Worm (Caenorhabditis elegans) whole organism, early embryonic: ENCODE measurements around the gene T23B5.6.
"Not testable (repeated sequence)": the region's sequence is repeated elsewhere in the genome, so short reads cannot be mapped to it uniquely, and the experiment has no call there.

ENCODE experiments used
- B0310.2 ChIP-seq: sonication (generic microtip); optimal IDR thresholded peaks from 2 replicates; lab custom pipeline; 2016; ENCODE audit warnings: mild to moderate bottlenecking, missing genetic modification characterization, missing compliant biosample characterization
- F13C5.2 ChIP-seq: sonication (generic microtip); optimal IDR thresholded peaks from 2 replicates; lab custom pipeline; 2017; ENCODE audit warnings: mild to moderate bottlenecking, missing genetic modification characterization, inconsistent platforms, missing compliant biosample characterization
- aly-1 ChIP-seq: sonication (generic microtip); optimal IDR thresholded peaks from 2 replicates; lab custom pipeline; 2016; ENCODE audit warnings: missing genetic modification characterization, missing compliant biosample characterization
- ama-1 ChIP-seq: fragments of 150-350 bp; optimal IDR thresholded peaks from 2 replicates; lab custom pipeline; 2014
- ceh-13 ChIP-seq: fragments of 200-800 bp; sonication (Bioruptor generic); optimal IDR thresholded peaks from 2 replicates; lab custom pipeline; 2018; ENCODE audit warnings: mild to moderate bottlenecking, missing genetic modification characterization, missing compliant biosample characterization
- ceh-36 ChIP-seq: sonication (generic microtip); optimal IDR thresholded peaks from 2 replicates; lab custom pipeline; 2016; ENCODE audit warnings: missing genetic modification characterization, inconsistent platforms, missing compliant biosample characterization
- ets-7 ChIP-seq: sonication (generic microtip); optimal IDR thresholded peaks from 2 replicates; lab custom pipeline; 2016; ENCODE audit warnings: missing genotype, missing genetic modification characterization, missing compliant biosample characterization
- flt-1 ChIP-seq: fragments of 200-800 bp; sonication (Bioruptor generic); IDR thresholded peaks from 2 replicates; pipeline ENCODE4 v1.3.6; 2022; ENCODE audit warnings: missing genetic modification characterization, missing compliant biosample characterization
- hmbx-1 ChIP-seq: sonication (generic microtip); optimal IDR thresholded peaks from 2 replicates; lab custom pipeline; 2016; ENCODE audit warnings: mild to moderate bottlenecking, missing genetic modification characterization, missing compliant biosample characterization
- hmg-4 ChIP-seq: fragments of 200-800 bp; sonication (Bioruptor generic); optimal IDR thresholded peaks from 2 replicates; lab custom pipeline; 2018; ENCODE audit warnings: mild to moderate bottlenecking, missing genetic modification characterization, missing compliant biosample characterization
- hnd-1 ChIP-seq: sonication (generic microtip); optimal IDR thresholded peaks from 2 replicates; lab custom pipeline; 2016; ENCODE audit warnings: missing genetic modification characterization, missing compliant biosample characterization
- pes-1 ChIP-seq: fragments of 200-800 bp; sonication (Bioruptor generic); IDR thresholded peaks from 2 replicates; pipeline ENCODE4 v1.3.6; 2022; ENCODE audit warnings: missing genetic modification reagents, missing genetic modification characterization, missing compliant biosample characterization
- scrt-1 ChIP-seq: fragments of 200-800 bp; sonication (Bioruptor generic); IDR thresholded peaks from 2 replicates; pipeline ENCODE4 v1.3.6; 2022; ENCODE audit warnings: missing genetic modification characterization, missing compliant biosample characterization
- sea-1 ChIP-seq: fragments of 200-800 bp; sonication (Bioruptor generic); conservative IDR thresholded peaks from 2 replicates; pipeline ENCODE4 v1.3.6; 2022; ENCODE audit warnings: missing genetic modification characterization, missing compliant biosample characterization
- tbx-11 ChIP-seq: fragments of 200-800 bp; sonication (Bioruptor generic); IDR thresholded peaks from 2 replicates; pipeline ENCODE4 v1.3.6; 2022; ENCODE audit warnings: missing genetic modification characterization, missing compliant biosample characterization
- tbx-37 ChIP-seq: fragments of 200-800 bp; sonication (Bioruptor generic); conservative IDR thresholded peaks from 2 replicates; pipeline ENCODE4 v1.3.6; 2022; ENCODE audit warnings: missing genetic modification reagents, missing genetic modification characterization, missing compliant biosample characterization
- tra-4 ChIP-seq: sonication (generic microtip); optimal IDR thresholded peaks from 2 replicates; lab custom pipeline; 2017; ENCODE audit warnings: missing genetic modification characterization, missing compliant biosample characterization

The T23B5.6 gene

DNA sequence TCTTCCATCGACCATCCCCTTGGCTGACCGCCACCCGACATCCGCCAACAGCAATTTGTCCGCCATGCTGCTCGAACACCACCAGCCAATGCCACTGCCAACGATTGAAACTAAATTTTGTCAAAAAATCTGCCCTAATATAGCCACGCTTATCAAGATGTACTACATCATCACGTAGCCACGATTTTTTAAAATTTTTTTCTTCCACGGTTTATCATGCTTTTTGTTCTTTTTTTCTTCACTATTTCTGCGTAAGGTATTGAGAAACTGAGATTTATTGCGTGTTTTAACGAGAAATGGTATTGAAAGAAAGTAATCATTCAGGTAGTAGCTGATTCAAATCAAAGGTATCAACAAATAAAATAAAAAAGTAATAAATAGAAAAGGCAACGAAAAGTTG, at the start of gene T23B5.6:
Gene T23B5.6 (minus strand): TSS at position 101 of the 400 bp plus-strand sequence.
- not testable (repeated sequence) for TF ChIP-seq F13C5.2; tra-4 (tag; lab: Kevin White, UChicago); ceh-13 (GFP tag; lab: Kevin White, UChicago)

DNA sequence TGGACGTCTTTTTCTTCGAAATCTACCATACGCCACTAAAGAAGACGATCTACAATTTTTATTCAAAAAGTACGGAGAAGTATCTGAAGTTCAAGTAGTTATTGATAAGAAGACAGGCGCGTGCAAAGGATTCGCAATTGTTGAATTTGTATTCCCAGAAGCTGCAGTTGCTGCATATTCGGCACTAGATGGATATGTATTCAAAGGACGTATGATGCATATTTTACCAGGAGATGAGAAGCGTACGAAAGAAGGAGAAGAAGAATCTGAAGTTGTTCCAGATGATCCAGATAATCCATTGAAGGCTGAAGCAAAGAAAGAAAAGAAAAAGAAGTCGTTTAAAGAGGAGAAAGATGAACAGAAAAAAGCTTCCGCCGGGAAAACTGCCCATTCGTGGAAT, 48.9 kb upstream of the T23B5.6 start:
- TF ChIP-seq pes-1 (GFP tag; lab: Robert Waterston, UW) (no peak), flt-1 (GFP tag; lab: Robert Waterston, UW) (no peak), tbx-37 (GFP tag; lab: Robert Waterston, UW) (no peak), ceh-36 (tag; lab: Kevin White, UChicago) (no peak), hnd-1 (no peak), B0310.2 (tag; lab: Kevin White, UChicago) (no peak), sea-1 (GFP tag; lab: Robert Waterston, UW) (no peak), ets-7 (tag; lab: Kevin White, UChicago) (no peak), tra-4 (tag; lab: Kevin White, UChicago) (no peak), tbx-11 (GFP tag; lab: Robert Waterston, UW) (no peak), aly-1 (tag; lab: Kevin White, UChicago) (no peak), ceh-13 (GFP tag; lab: Kevin White, UChicago) (no peak), scrt-1 (GFP tag; lab: Robert Waterston, UW) (no peak), F13C5.2 (no peak)

DNA sequence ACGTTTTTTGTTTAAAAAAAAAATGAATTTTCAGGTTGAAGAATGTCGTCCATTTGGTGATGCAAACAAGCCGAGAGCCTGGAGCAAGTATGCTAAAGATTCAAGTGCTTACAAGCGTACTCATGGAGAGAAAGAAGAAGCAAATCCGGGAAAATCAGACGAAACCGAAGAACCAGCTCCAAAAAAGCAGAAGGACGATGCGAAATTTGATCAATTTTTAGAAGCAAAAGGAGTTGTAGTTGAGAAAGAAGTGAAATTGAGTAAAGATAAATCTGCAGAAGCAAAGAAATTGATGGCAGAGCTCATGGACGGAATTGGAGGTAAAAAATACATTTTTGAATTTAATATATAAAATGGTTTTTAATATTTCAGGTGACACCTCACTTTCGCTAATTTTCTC, 48.2 kb upstream of the T23B5.6 start:
- TF ChIP-seq ceh-13 (GFP tag; lab: Kevin White, UChicago) (no peak), ceh-36 (tag; lab: Kevin White, UChicago) (no peak), pes-1 (GFP tag; lab: Robert Waterston, UW) (no peak), sea-1 (GFP tag; lab: Robert Waterston, UW) (no peak), hmg-4 (GFP tag; lab: Kevin White, UChicago) (no peak), ets-7 (tag; lab: Kevin White, UChicago) (no peak), F13C5.2 (no peak), aly-1 (tag; lab: Kevin White, UChicago) (no peak), tra-4 (tag; lab: Kevin White, UChicago) (no peak), flt-1 (GFP tag; lab: Robert Waterston, UW) (no peak)

DNA sequence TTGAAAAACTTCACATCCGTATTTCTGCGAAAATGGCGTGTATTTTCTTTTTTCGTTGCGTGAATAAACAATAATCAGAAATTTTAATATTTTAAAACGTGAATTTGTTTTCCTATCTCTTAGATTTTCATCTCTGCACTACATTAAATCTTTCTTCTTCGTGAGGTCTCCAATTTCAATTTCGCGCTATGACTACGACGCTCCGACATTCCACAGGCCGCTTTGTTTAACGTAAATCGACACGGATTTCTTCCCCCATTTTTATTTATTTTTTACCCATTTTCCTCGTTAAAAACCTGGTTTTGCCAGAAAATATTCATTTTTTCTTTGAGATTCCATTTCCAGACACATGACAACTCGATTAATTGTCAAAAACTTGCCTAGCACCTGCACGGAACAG, 47.6 kb upstream of the T23B5.6 start, which contains the start of the genes T23F6.3 and rbd-1:
Gene T23F6.3 (minus strand): TSS at position 120 of the 400 bp plus-strand sequence.
Gene rbd-1 (plus strand): TSS at position 346 of the 400 bp plus-strand sequence.
- 0 out of 2 replicates have a peak, but pooled peaks have one; percentile 47 for TF ChIP-seq tbx-11 (GFP tag; lab: Robert Waterston, UW)
- TF ChIP-seq sea-1 (GFP tag; lab: Robert Waterston, UW), result no peak
- TF ChIP-seq tbx-37 (GFP tag; lab: Robert Waterston, UW), result peak; percentile 53; the same call in 1 of the 2 replicates
- peak; percentile 19 for TF ChIP-seq ets-7 (tag; lab: Kevin White, UChicago)
- TF ChIP-seq B0310.2 (tag; lab: Kevin White, UChicago), result no peak
- TF ChIP-seq ceh-36 (tag; lab: Kevin White, UChicago), result no peak
- no peak for TF ChIP-seq scrt-1 (GFP tag; lab: Robert Waterston, UW)
- no peak for TF ChIP-seq aly-1 (tag; lab: Kevin White, UChicago)
- TF ChIP-seq F13C5.2, result peak; percentile 76

DNA sequence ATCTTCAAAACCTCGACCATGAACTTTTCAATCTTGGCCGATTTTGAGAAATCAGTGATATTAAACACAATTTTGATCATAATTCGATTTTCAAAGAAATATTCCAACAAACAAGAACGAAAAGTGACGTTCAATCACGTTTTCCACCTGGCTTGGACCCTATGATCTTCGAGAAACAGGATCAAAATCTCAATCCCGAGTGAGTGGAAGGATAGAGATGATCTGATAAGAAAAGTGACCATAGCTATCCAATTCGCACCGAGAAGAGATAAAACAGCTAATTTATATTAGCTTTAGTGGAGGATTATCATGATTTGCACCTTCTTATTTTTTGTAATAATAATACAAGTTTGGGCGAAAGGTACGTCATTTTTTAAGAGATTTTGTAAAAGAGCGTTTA, 44.1 kb upstream of the T23B5.6 start, which contains the start of gene T23F6.2:
Gene T23F6.2 (plus strand): TSS at position 251 of the 400 bp plus-strand sequence.
- TF ChIP-seq tbx-37 (GFP tag; lab: Robert Waterston, UW), result no peak
- no peak for TF ChIP-seq ets-7 (tag; lab: Kevin White, UChicago)

DNA sequence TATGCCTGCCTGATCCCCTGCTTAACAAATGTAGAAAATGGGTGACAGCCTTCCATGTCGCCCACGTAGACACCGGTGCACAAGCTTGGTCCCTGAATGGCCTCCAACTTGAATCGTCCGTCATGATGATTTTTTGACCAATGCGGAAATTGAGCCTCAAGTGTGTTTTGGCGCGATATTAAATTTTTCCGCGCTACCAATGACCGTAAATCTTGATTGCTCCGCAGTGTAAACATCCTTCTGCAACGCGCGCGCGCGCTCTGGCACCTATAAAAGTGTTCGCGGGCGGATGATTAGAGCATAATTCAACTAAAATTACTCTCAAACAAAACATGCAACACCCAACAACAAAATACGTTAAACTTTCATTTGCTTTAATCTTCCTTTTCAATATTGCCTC, 42.6 kb upstream of the T23B5.6 start, which contains the start of gene idpp-7:
Gene idpp-7 (plus strand): TSS at position 301 of the 400 bp plus-strand sequence.
- TF ChIP-seq F13C5.2, result no peak
- TF ChIP-seq ceh-36 (tag; lab: Kevin White, UChicago), result no peak
- TF ChIP-seq tbx-11 (GFP tag; lab: Robert Waterston, UW), result no peak
- no peak for TF ChIP-seq ets-7 (tag; lab: Kevin White, UChicago)
- TF ChIP-seq aly-1 (tag; lab: Kevin White, UChicago), result no peak
- no peak for TF ChIP-seq tra-4 (tag; lab: Kevin White, UChicago)
- TF ChIP-seq scrt-1 (GFP tag; lab: Robert Waterston, UW), result no peak
- no peak for TF ChIP-seq hnd-1
- no peak for TF ChIP-seq hmbx-1 (tag; lab: Kevin White, UChicago)

DNA sequence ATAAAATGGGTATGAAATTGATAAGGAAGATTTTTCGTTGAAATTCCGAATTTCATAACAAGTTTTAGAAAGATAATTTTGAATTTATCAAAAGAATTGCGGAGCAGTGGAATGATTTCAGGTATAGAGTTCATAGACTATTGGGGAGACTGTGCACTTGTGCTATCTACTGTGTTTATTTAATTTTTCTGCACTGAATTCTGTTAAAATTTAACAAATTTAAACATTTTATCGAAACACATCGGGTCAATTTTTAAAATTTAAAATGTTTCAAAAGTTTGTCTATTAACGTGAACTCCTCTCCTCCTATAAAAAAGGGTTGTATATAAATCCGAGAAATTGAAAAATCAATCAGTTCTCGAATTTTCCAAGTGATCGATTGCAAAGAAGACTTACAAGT, 40.5 kb upstream of the T23B5.6 start, which contains the start of gene C27D8.1:
Gene C27D8.1 (plus strand): TSS at position 301 of the 400 bp plus-strand sequence.
- TF ChIP-seq tbx-11 (GFP tag; lab: Robert Waterston, UW) (no peak), sea-1 (GFP tag; lab: Robert Waterston, UW) (no peak), tra-4 (tag; lab: Kevin White, UChicago) (no peak), aly-1 (tag; lab: Kevin White, UChicago) (no peak), scrt-1 (GFP tag; lab: Robert Waterston, UW) (no peak), B0310.2 (tag; lab: Kevin White, UChicago) (no peak), pes-1 (GFP tag; lab: Robert Waterston, UW) (no peak)

DNA sequence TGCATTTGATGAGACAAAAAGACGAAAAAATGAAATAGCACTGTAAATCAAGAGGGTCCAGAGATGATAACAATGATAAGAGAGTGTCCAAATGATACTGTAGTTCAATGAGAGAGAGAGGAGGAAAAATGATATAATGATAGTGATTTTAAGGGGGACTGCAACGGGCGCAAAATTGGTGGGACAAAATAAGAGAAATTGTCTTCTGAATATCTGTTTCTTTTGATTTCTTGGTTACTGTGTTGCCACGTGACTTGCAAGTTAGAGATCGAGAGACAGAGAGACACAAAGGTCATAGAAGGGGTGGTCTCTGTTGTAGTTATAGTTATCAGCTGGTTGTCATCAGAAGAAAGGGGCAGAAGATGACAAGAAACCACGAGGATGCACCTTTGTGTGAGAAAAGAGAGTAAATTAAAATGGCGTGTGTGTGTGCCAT, 38.9 kb upstream of the T23B5.6 start:
- TF ChIP-seq ama-1 (no peak), F13C5.2 (no peak), tra-4 (tag; lab: Kevin White, UChicago) (no peak), sea-1 (GFP tag; lab: Robert Waterston, UW) (no peak), ets-7 (tag; lab: Kevin White, UChicago) (no peak), B0310.2 (tag; lab: Kevin White, UChicago) (no peak), ceh-13 (GFP tag; lab: Kevin White, UChicago) (no peak), hmg-4 (GFP tag; lab: Kevin White, UChicago) (no peak), hmbx-1 (tag; lab: Kevin White, UChicago) (no peak), pes-1 (GFP tag; lab: Robert Waterston, UW) (no peak), ceh-36 (tag; lab: Kevin White, UChicago) (no peak), hnd-1 (no peak)
